Worm (Caenorhabditis elegans) whole organism, L2 larva: Measurements from ENCODE around the gene sup-9.

Source experiments
- ama-1 ChIP-seq: fragments of 150-350 bp; optimal IDR thresholded peaks from 2 replicates; lab custom pipeline; 2018; ENCODE audit warnings: inconsistent platforms
- dmd-4 ChIP-seq: sonication (generic microtip); optimal IDR thresholded peaks from 2 replicates; lab custom pipeline; 2017; ENCODE audit warnings: missing biosample characterization, missing genetic modification characterization
- egl-27 ChIP-seq: sonication (generic microtip); optimal IDR thresholded peaks from 3 replicates; lab custom pipeline; 2017; ENCODE audit warnings: missing biosample characterization, missing genetic modification reagents, missing genetic modification characterization
- elt-3 ChIP-seq: sonication (generic microtip); optimal IDR thresholded peaks from 2 replicates; lab custom pipeline; 2017; ENCODE audit warnings: missing biosample characterization, missing genetic modification characterization
- lin-13 ChIP-seq: fragments of 150-350 bp; optimal IDR thresholded peaks from 2 replicates; lab custom pipeline; 2014; ENCODE audit warnings: missing biosample characterization, missing genetic modification reagents, missing genetic modification characterization
- lsy-2 ChIP-seq, 2 experiments: fragments of 150-350 bp in 1 of 2; sonication (generic microtip) in 1 of 2; optimal IDR thresholded peaks; 2 replicates each; lab custom pipeline; 2014 to 2017; ENCODE audit warnings: missing biosample characterization in 2 of 2, missing genetic modification characterization in 2 of 2
- mab-5 ChIP-seq: fragments of 150-350 bp; optimal IDR thresholded peaks from 2 replicates; lab custom pipeline; 2014; ENCODE audit warnings: missing biosample characterization, missing genetic modification characterization
- nhr-11 ChIP-seq: fragments of 150-350 bp; optimal IDR thresholded peaks from 2 replicates; lab custom pipeline; 2014; ENCODE audit warnings: missing biosample characterization, missing genetic modification characterization
- nhr-129 ChIP-seq: fragments of 150-350 bp; optimal IDR thresholded peaks from 2 replicates; lab custom pipeline; 2014; ENCODE audit warnings: missing biosample characterization, missing genetic modification characterization
- nhr-237 ChIP-seq: fragments of 150-350 bp; optimal IDR thresholded peaks from 2 replicates; lab custom pipeline; 2014; ENCODE audit warnings: missing biosample characterization, missing genetic modification characterization
- nhr-6 ChIP-seq: fragments of 150-350 bp; optimal IDR thresholded peaks from 2 replicates; lab custom pipeline; 2014; ENCODE audit warnings: missing biosample characterization, missing genetic modification characterization
- snpc-4 ChIP-seq: fragments of 150-350 bp; optimal IDR thresholded peaks from 2 replicates; lab custom pipeline; 2014; ENCODE audit warnings: missing biosample characterization, missing genetic modification characterization
- ztf-11 ChIP-seq: sonication (generic microtip); optimal IDR thresholded peaks from 2 replicates; lab custom pipeline; 2017; ENCODE audit warnings: missing biosample characterization, missing genetic modification characterization

DNA sequence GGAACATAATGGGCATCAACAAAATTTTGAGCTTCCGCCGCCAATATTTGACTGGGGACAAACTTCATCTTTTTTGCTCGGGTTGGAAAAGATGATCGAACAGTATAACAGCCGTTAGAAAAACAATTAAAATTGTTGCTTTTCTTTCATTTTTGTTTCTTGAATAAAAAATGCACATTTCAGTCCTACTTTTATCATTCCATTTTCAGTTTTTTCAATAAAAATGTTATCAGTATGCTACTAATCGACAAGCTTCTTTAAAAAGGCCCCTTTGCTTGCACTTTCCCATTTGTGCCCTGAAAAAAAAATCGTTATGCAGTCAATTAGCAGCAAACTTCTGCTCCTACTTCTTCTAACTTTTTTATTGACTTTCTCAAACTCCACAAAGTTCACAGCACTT, 45.0 kb downstream of the sup-9 start, which contains the start of gene F22E5.7:
- no peak for TF ChIP-seq lsy-2 (tag; optimal IDR thresholded peaks at IDR 0.05; lab: Kevin White, UChicago)
- TF ChIP-seq dmd-4 (tag; lab: Kevin White, UChicago), result no peak
- no peak for TF ChIP-seq egl-27
- TF ChIP-seq nhr-11 (tag; lab: Kevin White, UChicago), result no peak
- TF ChIP-seq nhr-129 (tag; lab: Kevin White, UChicago), result no peak
- no peak for TF ChIP-seq nhr-6 (tag; lab: Kevin White, UChicago)
- no peak for TF ChIP-seq snpc-4 (tag; lab: Kevin White, UChicago)
- TF ChIP-seq ama-1 (lab: Kevin White, UChicago), result no peak
- no peak for TF ChIP-seq elt-3 (tag; lab: Kevin White, UChicago)
- no peak for TF ChIP-seq ztf-11 (tag; lab: Kevin White, UChicago)
- TF ChIP-seq nhr-237 (tag; lab: Kevin White, UChicago), result no peak
- TF ChIP-seq lin-13, result no peak
- no peak for TF ChIP-seq mab-5 (tag; lab: Kevin White, UChicago)
